Worm (Caenorhabditis elegans) whole organism, L4/young adult: Measurements from ENCODE around the gene C18B12.4.

ENCODE experiments used
- W03F9.2 ChIP-seq: fragments of 150-350 bp; optimal IDR thresholded peaks from 2 replicates; lab custom pipeline; 2014; ENCODE audit warnings: missing biosample characterization, missing genetic modification characterization
- dao-5 ChIP-seq: sonication (generic microtip); optimal IDR thresholded peaks from 2 replicates; lab custom pipeline; 2016; ENCODE audit warnings: missing genotype, missing genetic modification characterization, moderate library complexity, missing compliant biosample characterization
- him-1 ChIP-seq: sonication (generic microtip); optimal IDR thresholded peaks from 2 replicates; lab custom pipeline; 2016; ENCODE audit warnings: missing genotype, missing genetic modification reagents, missing genetic modification characterization, missing compliant biosample characterization

C18B12.4 gene

ce11 chrX:15040552-15041080 is at the start of gene C18B12.4:
Gene C18B12.4 (minus strand): TSS chrX:15040602.
- TF ChIP-seq W03F9.2, result peak; percentile 63
- no peak for TF ChIP-seq him-1
- no peak for TF ChIP-seq dao-5

ce11 chrX:15089123-15089522 is 48.7 kb upstream of the C18B12.4 start, which contains the start of gene flr-4:
Gene flr-4 (plus strand): TSS chrX:15089397.
- TF ChIP-seq dao-5 (no peak), W03F9.2 (no peak), him-1 (no peak)

ce11 chrX:15087752-15088151 is 47.4 kb upstream of the C18B12.4 start:
- TF ChIP-seq dao-5 (no peak), him-1 (no peak), W03F9.2 (no peak)

ce11 chrX:15084395-15084794 is 44.0 kb upstream of the C18B12.4 start, which contains the start of gene F09B12.5:
Gene F09B12.5 (plus strand): TSS chrX:15084695.
- TF ChIP-seq dao-5 (no peak), him-1 (no peak), W03F9.2 (no peak)

- TF ChIP-seq W03F9.2 (no peak), him-1 (no peak), dao-5 (no peak)
Observed at ce11 chrX:15083795-15084194, 43.4 kb upstream of the C18B12.4 start, which contains the start of gene H40L08.1. Gene H40L08.1 (minus strand): TSS chrX:15084086.

- TF ChIP-seq dao-5 (no peak), him-1 (no peak), W03F9.2 (no peak)
Observed at ce11 chrX:15081486-15081885, 41.1 kb upstream of the C18B12.4 start.

- no peak for TF ChIP-seq W03F9.2
- no peak for TF ChIP-seq him-1
- TF ChIP-seq dao-5, result no peak
Observed at ce11 chrX:15079406-15079805, 39.0 kb upstream of the C18B12.4 start.

ce11 chrX:15078276-15078675 is 37.9 kb upstream of the C18B12.4 start:
- no peak for TF ChIP-seq dao-5

ce11 chrX:15077597-15078261 is 37.3 kb upstream of the C18B12.4 start, which contains the start of the genes H40L08.8, H40L08.2 and H40L08.7:
Gene H40L08.8 (minus strand): TSS chrX:15077633.
Gene H40L08.2 (minus strand): TSS chrX:15077744.
Gene H40L08.7 (minus strand): TSS chrX:15077744.
- TF ChIP-seq W03F9.2 (no peak), dao-5 (no peak), him-1 (no peak)

ce11 chrX:15076909-15077308 is 36.5 kb upstream of the C18B12.4 start:
- TF ChIP-seq him-1 (no peak), W03F9.2 (no peak), dao-5 (no peak)

- TF ChIP-seq dao-5 (no peak), W03F9.2 (no peak), him-1 (no peak)
Observed at ce11 chrX:15076042-15076565, 35.7 kb upstream of the C18B12.4 start, which contains the start of the genes H40L08.3 and H40L08.9. Gene H40L08.3 (minus strand): TSS chrX:15076092. Gene H40L08.9 (minus strand): TSS chrX:15076480.

- TF ChIP-seq him-1, result no peak
- no peak for TF ChIP-seq dao-5
- no peak for TF ChIP-seq W03F9.2
Observed at ce11 chrX:15075170-15075569, 34.8 kb upstream of the C18B12.4 start.

ce11 chrX:15073479-15073878 is 33.1 kb upstream of the C18B12.4 start:
- TF ChIP-seq dao-5 (no peak), W03F9.2 (no peak), him-1 (no peak)

ce11 chrX:15072877-15073276 is 32.5 kb upstream of the C18B12.4 start:
- no peak for TF ChIP-seq dao-5
- no peak for TF ChIP-seq him-1
- no peak for TF ChIP-seq W03F9.2

- TF ChIP-seq him-1, result no peak
- no peak for TF ChIP-seq W03F9.2
- TF ChIP-seq dao-5, result no peak
Observed at ce11 chrX:15070137-15070536, 29.7 kb upstream of the C18B12.4 start.

ce11 chrX:15069242-15069641 is 28.8 kb upstream of the C18B12.4 start, which contains the start of gene mam-6:
Gene mam-6 (minus strand): TSS chrX:15069342.
- TF ChIP-seq W03F9.2 (no peak), dao-5 (no peak), him-1 (no peak)
